Worm (Caenorhabditis elegans) whole organism, L4 larva: ENCODE results near the gene rab-19.

ENCODE experiments used
- D1046.2 ChIP-seq: fragments of 200-800 bp; sonication (Bioruptor generic); IDR thresholded peaks from 2 replicates; pipeline ENCODE4 v1.3.6; 2022; ENCODE audit warnings: missing genetic modification characterization, missing compliant biosample characterization
- F10B5.3 ChIP-seq: sonication (generic microtip); optimal IDR thresholded peaks from 2 replicates; lab custom pipeline; 2016; ENCODE audit warnings: mild to moderate bottlenecking, missing genetic modification characterization, missing compliant biosample characterization
- F26F4.8 ChIP-seq: fragments of 200-800 bp; sonication (Bioruptor generic); conservative IDR thresholded peaks from 2 replicates; pipeline ENCODE4 v1.3.6; 2022; ENCODE audit warnings: missing genetic modification characterization, missing compliant biosample characterization
- R02D3.7 ChIP-seq: fragments of 150-350 bp; sonication (generic microtip); optimal IDR thresholded peaks from 3 replicates; lab custom pipeline; 2014; ENCODE audit warnings: missing biosample characterization, missing genetic modification characterization
- T20F7.1 ChIP-seq: fragments of 200-800 bp; sonication (Bioruptor generic); optimal IDR thresholded peaks from 2 replicates; lab custom pipeline; 2018; ENCODE audit warnings: mild to moderate bottlenecking, missing genetic modification characterization, missing compliant biosample characterization
- ZK546.5 ChIP-seq, 2 experiments: sonication (generic microtip); optimal IDR thresholded peaks; 2 replicates each; lab custom pipeline; 2017; ENCODE audit warnings: missing biosample characterization in 2 of 2, missing genetic modification characterization in 2 of 2
- aha-1 ChIP-seq: fragments of 150-350 bp; peaks from one replicate; lab custom pipeline; 2014; ENCODE audit warnings: missing biosample characterization, missing genetic modification characterization
- ceh-28 ChIP-seq: fragments of 150-350 bp; optimal IDR thresholded peaks from 2 replicates; lab custom pipeline; 2014; ENCODE audit warnings: missing biosample characterization, missing genetic modification reagents, missing genetic modification characterization
- ceh-44 ChIP-seq: fragments of 200-800 bp; sonication (Bioruptor generic); IDR thresholded peaks from 2 replicates; pipeline ENCODE4 v1.3.6; 2022; ENCODE audit warnings: missing genetic modification reagents, missing genetic modification characterization, missing compliant biosample characterization
- daf-12 ChIP-seq: fragments of 150-350 bp; optimal IDR thresholded peaks from 2 replicates; lab custom pipeline; 2014; ENCODE audit warnings: missing biosample characterization, missing genetic modification reagents, missing genetic modification characterization
- dmd-6 ChIP-seq: fragments of 200-800 bp; sonication (Bioruptor generic); IDR thresholded peaks from 2 replicates; pipeline ENCODE4 v1.3.6; 2022; ENCODE audit warnings: missing genetic modification reagents, missing genetic modification characterization, missing compliant biosample characterization
- dve-1 ChIP-seq: sonication (generic microtip); optimal IDR thresholded peaks from 2 replicates; lab custom pipeline; 2017; ENCODE audit warnings: antibody characterized with exemption, mild to moderate bottlenecking, missing genetic modification characterization, missing compliant biosample characterization; ENCODE audit not compliant: insufficient read depth
- egl-27 ChIP-seq: sonication (generic microtip); optimal IDR thresholded peaks from 3 replicates; lab custom pipeline; 2017; ENCODE audit warnings: missing biosample characterization, missing genetic modification reagents, missing genetic modification characterization
- hmg-1.1 ChIP-seq: fragments of 200-800 bp; sonication (Bioruptor generic); IDR thresholded peaks from 2 replicates; pipeline ENCODE4 v1.3.6; 2022; ENCODE audit warnings: missing genetic modification reagents, missing genetic modification characterization, missing compliant biosample characterization
- jun-1 ChIP-seq: fragments of 150-350 bp; optimal IDR thresholded peaks from 2 replicates; lab custom pipeline; 2014; ENCODE audit warnings: missing biosample characterization, missing genetic modification reagents, missing genetic modification characterization
- lin-13 ChIP-seq: fragments of 150-350 bp; optimal IDR thresholded peaks from 2 replicates; lab custom pipeline; 2014; ENCODE audit warnings: missing biosample characterization, missing genetic modification reagents, missing genetic modification characterization
- lin-39 ChIP-seq: fragments of 150-350 bp; optimal IDR thresholded peaks from 2 replicates; lab custom pipeline; 2014; ENCODE audit warnings: missing biosample characterization, missing genetic modification reagents, missing genetic modification characterization
- lsy-2 ChIP-seq, 2 experiments: fragments of 150-350 bp in 1 of 2; sonication (generic microtip) in 1 of 2; optimal IDR thresholded peaks; 2 replicates each; lab custom pipeline; 2014 to 2017; ENCODE audit warnings: missing biosample characterization in 2 of 2, missing genetic modification characterization in 2 of 2
- madf-9 ChIP-seq: fragments of 200-800 bp; sonication (Bioruptor generic); conservative IDR thresholded peaks from 2 replicates; pipeline ENCODE4 v1.3.6; 2022; ENCODE audit warnings: missing genetic modification reagents, missing genetic modification characterization, missing compliant biosample characterization
- mdl-1 ChIP-seq, 2 experiments: fragments of 150-350 bp in 1 of 2; sonication (generic microtip) in 1 of 2; optimal IDR thresholded peaks; 2 replicates each; lab custom pipeline; 2014 to 2017; ENCODE audit warnings: missing biosample characterization in 2 of 2, missing genetic modification characterization in 2 of 2
- mep-1 ChIP-seq: fragments of 150-350 bp; sonication (generic microtip); optimal IDR thresholded peaks from 3 replicates; lab custom pipeline; 2014; ENCODE audit warnings: missing biosample characterization, missing genetic modification characterization
- nhr-237 ChIP-seq: sonication (generic microtip); optimal IDR thresholded peaks from 2 replicates; lab custom pipeline; 2017; ENCODE audit warnings: missing biosample characterization, missing genetic modification characterization
- nhr-25 ChIP-seq: sonication (generic microtip); optimal IDR thresholded peaks from 2 replicates; lab custom pipeline; 2017; ENCODE audit warnings: missing genetic modification characterization, mild to moderate bottlenecking, missing compliant biosample characterization, antibody characterized with exemption, moderate library complexity, borderline replicate concordance; ENCODE audit not compliant: insufficient read depth
- nhr-6 ChIP-seq: fragments of 150-350 bp; optimal IDR thresholded peaks from 2 replicates; lab custom pipeline; 2014; ENCODE audit warnings: missing biosample characterization, missing genetic modification characterization
- php-3 ChIP-seq: fragments of 200-800 bp; sonication (Bioruptor generic); IDR thresholded peaks from 2 replicates; pipeline ENCODE4 v1.3.6; 2022; ENCODE audit warnings: missing genetic modification reagents, missing genetic modification characterization, missing compliant biosample characterization
- pqm-1 ChIP-seq: sonication (generic microtip); optimal IDR thresholded peaks from 2 replicates; lab custom pipeline; 2017; ENCODE audit warnings: missing biosample characterization, missing genetic modification characterization
- set-16 ChIP-seq: fragments of 200-800 bp; sonication (Bioruptor generic); IDR thresholded peaks from 2 replicates; pipeline ENCODE4 v1.3.6; 2022; ENCODE audit warnings: missing genetic modification reagents, missing genetic modification characterization, missing compliant biosample characterization
- snpc-1.2 ChIP-seq: fragments of 200-800 bp; sonication (Bioruptor generic); IDR thresholded peaks from 2 replicates; pipeline ENCODE4 v1.3.6; 2022; ENCODE audit warnings: missing genetic modification reagents, missing genetic modification characterization, missing compliant biosample characterization
- unc-130 ChIP-seq: sonication (generic microtip); optimal IDR thresholded peaks from 2 replicates; lab custom pipeline; 2016; ENCODE audit warnings: missing genetic modification reagents, missing genetic modification characterization, missing compliant biosample characterization
- unc-62 ChIP-seq, 3 experiments: fragments of 150-350 bp in 1 of 3; sonication (generic microtip); optimal IDR thresholded peaks in 2 of 3; peaks in 1 of 3; 1 replicate in 1 of 3; 2 replicates in 2 of 3; lab custom pipeline; 2014 to 2017; ENCODE audit warnings: missing biosample characterization in 3 of 3, missing genetic modification characterization in 3 of 3, missing genetic modification reagents in 3 of 3, missing genotype in 1 of 3

rab-19 gene

DNA sequence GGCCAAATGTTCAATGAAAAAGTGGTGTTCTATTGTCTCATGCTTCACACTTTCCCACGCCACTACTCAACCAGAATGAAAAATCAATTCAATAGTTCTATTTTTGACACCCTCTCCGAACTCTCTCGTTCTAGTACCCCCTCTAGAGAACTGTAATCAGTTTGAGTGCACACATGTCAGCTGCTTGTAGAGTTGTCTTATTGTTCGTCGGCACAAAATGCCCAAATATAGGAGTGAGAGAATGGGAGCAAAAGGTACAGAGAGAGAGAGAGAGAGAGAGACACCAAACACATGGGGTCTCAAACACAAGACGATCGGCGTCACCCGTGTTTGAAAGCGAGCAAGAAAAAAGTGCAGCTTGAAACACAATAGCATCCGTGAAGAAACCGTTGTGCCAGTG is 49.9 kb downstream of the rab-19 start (continued):
- TF ChIP-seq aha-1 (tag; lab: Kevin White, UChicago) = no peak
- TF ChIP-seq T20F7.1 (GFP tag; lab: Kevin White, UChicago) = no peak
- no peak for TF ChIP-seq nhr-6 (tag; lab: Kevin White, UChicago)
- TF ChIP-seq lin-13 = no peak
- TF ChIP-seq lin-39 (tag; lab: Kevin White, UChicago) = no peak
- TF ChIP-seq dve-1 = peak; percentile 41
- no peak for TF ChIP-seq nhr-237 (tag; lab: Kevin White, UChicago)
- no peak for TF ChIP-seq ZK546.5 (tag; optimal IDR thresholded peaks at IDR 0.05; lab: Kevin White, UChicago)
- TF ChIP-seq ceh-44 = no peak
- no peak for TF ChIP-seq set-16 (GFP tag; lab: Robert Waterston, UW)
- no peak for TF ChIP-seq R02D3.7 (tag; lab: Kevin White, UChicago)
- no peak for TF ChIP-seq egl-27
- TF ChIP-seq unc-62 (GFP tag; optimal IDR thresholded peaks at IDR 0.05 in 1 of 2; lab: Kevin White, UChicago) = peak in 1 of 2 experiments; percentile 76
- no peak for TF ChIP-seq unc-62 (tag; optimal IDR thresholded peaks at IDR 0.05; lab: Kevin White, UChicago)
- no peak for TF ChIP-seq lsy-2 (tag; optimal IDR thresholded peaks at IDR 0.05; lab: Kevin White, UChicago)
- TF ChIP-seq ceh-28 = no peak
- TF ChIP-seq hmg-1.1 = no peak
- no peak for TF ChIP-seq snpc-1.2 (GFP tag; lab: Robert Waterston, UW)
- no peak for TF ChIP-seq F26F4.8 (GFP tag; lab: Robert Waterston, UW)
- no peak for TF ChIP-seq jun-1 (tag; lab: Kevin White, UChicago)
- TF ChIP-seq madf-9 (GFP tag; lab: Robert Waterston, UW) = no peak
- 0 out of 2 replicates have a peak, but pooled peaks have one; percentile 29 for TF ChIP-seq php-3
- TF ChIP-seq mdl-1 (tag; optimal IDR thresholded peaks at IDR 0.05; lab: Kevin White, UChicago) = no peak
- TF ChIP-seq F10B5.3 (tag; lab: Kevin White, UChicago) = no peak
- TF ChIP-seq unc-130 (GFP tag; lab: Kevin White, UChicago) = no peak
- peak; percentile 11 for TF ChIP-seq pqm-1 (tag; lab: Kevin White, UChicago)
- peak; percentile 53 for TF ChIP-seq dmd-6 (GFP tag; lab: Robert Waterston, UW)
- TF ChIP-seq D1046.2 (GFP tag; lab: Robert Waterston, UW) = no peak
- no peak for TF ChIP-seq nhr-25 (tag; lab: Kevin White, UChicago)
- no peak for TF ChIP-seq daf-12
- no peak for TF ChIP-seq mep-1 (tag; lab: Kevin White, UChicago)
